Fruit fly (Drosophila melanogaster) whole organism, embryonic: Measurements from ENCODE around the gene CG42751.
A peak's percentile ranks its signal among the peaks of the same experiment; 100 is the strongest.

Experiments used
- Ada2b ChIP-seq: fragments of 200-800 bp; sonication (Bioruptor generic); IDR thresholded peaks from 2 replicates; pipeline ENCODE4 v1.3.6; 2022; ENCODE audit warnings: missing biosample characterization, missing genetic modification characterization
- Asciz ChIP-seq: fragments of 200-800 bp; sonication (Bioruptor generic); optimal IDR thresholded peaks from 2 replicates; lab custom pipeline; 2017; ENCODE audit warnings: missing biosample characterization, mild to moderate bottlenecking, missing genetic modification characterization, missing genetic modification reagents
- Bdp1 ChIP-seq: fragments of 200-800 bp; sonication (Bioruptor generic); optimal IDR thresholded peaks from 3 replicates; lab custom pipeline; 2016; ENCODE audit warnings: missing biosample characterization, missing genetic modification characterization
- CG10267 ChIP-seq: fragments of 200-800 bp; sonication (Bioruptor generic); optimal IDR thresholded peaks from 2 replicates; lab custom pipeline; 2018; ENCODE audit warnings: missing biosample characterization, mild to moderate bottlenecking, missing genetic modification characterization, moderate library complexity
- CG10979 ChIP-seq: fragments of 200-800 bp; sonication (Bioruptor generic); optimal IDR thresholded peaks from 2 replicates; lab custom pipeline; 2018; ENCODE audit warnings: missing biosample characterization, mild to moderate bottlenecking, missing genetic modification characterization, moderate library complexity
- CG12104 ChIP-seq: fragments of 200-800 bp; sonication (Bioruptor generic); optimal IDR thresholded peaks from 3 replicates; lab custom pipeline; 2016; ENCODE audit warnings: missing biosample characterization, missing genetic modification characterization
- CG1233 ChIP-seq: fragments of 200-800 bp; sonication (Bioruptor generic); optimal IDR thresholded peaks from 4 replicates; lab custom pipeline; 2018; ENCODE audit warnings: missing biosample characterization, mild to moderate bottlenecking, missing genetic modification characterization
- CG13123 ChIP-seq: fragments of 200-800 bp; sonication (Bioruptor generic); optimal IDR thresholded peaks from 2 replicates; lab custom pipeline; 2016; ENCODE audit warnings: missing biosample characterization, missing genetic modification characterization
- CG13424 ChIP-seq: fragments of 200-800 bp; sonication (Bioruptor generic); optimal IDR thresholded peaks from 2 replicates; lab custom pipeline; 2019; ENCODE audit warnings: missing biosample characterization, mild to moderate bottlenecking, missing genetic modification characterization, moderate library complexity
- CG14014 ChIP-seq: fragments of 200-800 bp; sonication (Bioruptor generic); IDR thresholded peaks from 2 replicates; pipeline ENCODE4 v1.3.6; 2022; ENCODE audit warnings: missing biosample characterization, missing genetic modification characterization
- CG14965 ChIP-seq: fragments of 200-800 bp; sonication (Bioruptor generic); optimal IDR thresholded peaks from 2 replicates; lab custom pipeline; 2016; ENCODE audit warnings: missing biosample characterization, missing genetic modification characterization, borderline replicate concordance
- CG15696 ChIP-seq: fragments of 200-800 bp; sonication (Bioruptor generic); optimal IDR thresholded peaks from 2 replicates; lab custom pipeline; 2019; ENCODE audit warnings: missing biosample characterization, mild to moderate bottlenecking, missing genetic modification characterization, moderate library complexity
- CG17186 ChIP-seq: fragments of 200-800 bp; sonication (Bioruptor generic); optimal IDR thresholded peaks from 3 replicates; lab custom pipeline; 2017; ENCODE audit warnings: missing biosample characterization, missing genetic modification reagents, missing genetic modification characterization
- CG18764 ChIP-seq: fragments of 200-800 bp; sonication (Bioruptor generic); optimal IDR thresholded peaks from 3 replicates; lab custom pipeline; 2016; ENCODE audit warnings: missing biosample characterization, missing genetic modification characterization
- CG3065 ChIP-seq: fragments of 200-800 bp; sonication (Bioruptor generic); optimal IDR thresholded peaks from 2 replicates; lab custom pipeline; 2016; ENCODE audit warnings: missing biosample characterization, missing genetic modification characterization
- CG3163 ChIP-seq: fragments of 200-800 bp; sonication (Bioruptor generic); optimal IDR thresholded peaks from 3 replicates; lab custom pipeline; 2016; ENCODE audit warnings: missing biosample characterization, missing genetic modification characterization
- CG34376 ChIP-seq: fragments of 200-800 bp; sonication (Bioruptor generic); optimal IDR thresholded peaks from 2 replicates; lab custom pipeline; 2018; ENCODE audit warnings: missing biosample characterization, mild to moderate bottlenecking, missing genetic modification characterization
- CG3995 ChIP-seq: fragments of 200-800 bp; sonication (Bioruptor generic); optimal IDR thresholded peaks from 3 replicates; lab custom pipeline; 2016; ENCODE audit warnings: missing biosample characterization, missing genetic modification characterization
- CG43689 ChIP-seq: fragments of 200-800 bp; sonication (Bioruptor generic); IDR thresholded peaks from 2 replicates; pipeline ENCODE4 v1.3.6; 2022; ENCODE audit warnings: missing biosample characterization, missing genetic modification characterization
- CG6175 ChIP-seq: fragments of 200-800 bp; sonication (Bioruptor generic); IDR thresholded peaks from 3 replicates; pipeline ENCODE4 v1.3.6; 2022; ENCODE audit warnings: missing biosample characterization, missing genetic modification characterization
- CG6272 ChIP-seq: fragments of 200-800 bp; sonication (Bioruptor generic); IDR thresholded peaks from 2 replicates; pipeline ENCODE4 v1.3.6; 2022; ENCODE audit warnings: missing biosample characterization, missing genetic modification characterization
- CG9215 ChIP-seq: fragments of 200-800 bp; sonication (Bioruptor generic); IDR thresholded peaks from 2 replicates; pipeline ENCODE4 v1.3.6; 2022; ENCODE audit warnings: missing biosample characterization, missing genetic modification characterization
- Drgx ChIP-seq: fragments of 200-800 bp; sonication (Bioruptor generic); IDR thresholded peaks from 2 replicates; pipeline ENCODE4 v1.3.6; 2022; ENCODE audit warnings: missing biosample characterization, missing genetic modification characterization
- Hr3 ChIP-seq: fragments of 200-800 bp; sonication (Bioruptor generic); optimal IDR thresholded peaks from 3 replicates; lab custom pipeline; 2016; ENCODE audit warnings: missing biosample characterization, missing genetic modification characterization
- Vsx1 ChIP-seq: fragments of 200-800 bp; sonication (Bioruptor generic); optimal IDR thresholded peaks from 2 replicates; lab custom pipeline; 2017; ENCODE audit warnings: missing biosample characterization, mild to moderate bottlenecking, missing genetic modification characterization, missing genetic modification reagents
- az2 ChIP-seq: fragments of 200-800 bp; sonication (Bioruptor generic); optimal IDR thresholded peaks from 3 replicates; lab custom pipeline; 2016; ENCODE audit warnings: missing biosample characterization, missing genetic modification characterization
- cato ChIP-seq: fragments of 200-800 bp; sonication (Bioruptor generic); optimal IDR thresholded peaks from 2 replicates; lab custom pipeline; 2016; ENCODE audit warnings: missing biosample characterization, missing genetic modification characterization, borderline replicate concordance
- chif ChIP-seq, 2 experiments: fragments of 200-800 bp; sonication (Bioruptor generic); optimal IDR thresholded peaks; 3 replicates each; lab custom pipeline; 2016; ENCODE audit warnings: missing biosample characterization in 2 of 2, missing genetic modification characterization in 2 of 2
- chinmo ChIP-seq: fragments of 200-800 bp; sonication (Bioruptor generic); IDR thresholded peaks from 4 replicates; pipeline ENCODE4 v1.3.6; 2022; ENCODE audit warnings: missing biosample characterization, missing genetic modification characterization; ENCODE audit not compliant: partially characterized antibody
- chm ChIP-seq: fragments of 200-800 bp; sonication (Bioruptor generic); IDR thresholded peaks from 2 replicates; pipeline ENCODE4 v1.3.6; 2022; ENCODE audit warnings: missing biosample characterization, missing genetic modification characterization
- croc ChIP-seq: fragments of 200-800 bp; sonication (Bioruptor generic); conservative IDR thresholded peaks from 3 replicates; pipeline ENCODE4 v1.3.6; 2022; ENCODE audit warnings: missing biosample characterization, missing genetic modification characterization
- esg ChIP-seq: fragments of 200-800 bp; sonication (Bioruptor generic); conservative IDR thresholded peaks from 2 replicates; pipeline ENCODE4 v1.3.6; 2022; ENCODE audit warnings: missing biosample characterization, missing genetic modification characterization
- exex ChIP-seq: fragments of 200-800 bp; sonication (Bioruptor generic); optimal IDR thresholded peaks from 4 replicates; lab custom pipeline; 2018; ENCODE audit warnings: missing biosample characterization, mild to moderate bottlenecking, missing genetic modification characterization, moderate library complexity
- eyg ChIP-seq: fragments of 200-800 bp; sonication (Bioruptor generic); optimal IDR thresholded peaks from 3 replicates; lab custom pipeline; 2016; ENCODE audit warnings: missing biosample characterization, missing genetic modification characterization
- ftz-f1 ChIP-seq: fragments of 200-800 bp; sonication (Bioruptor generic); optimal IDR thresholded peaks from 2 replicates; lab custom pipeline; 2016; ENCODE audit warnings: missing biosample characterization, missing genetic modification characterization
- gro ChIP-seq: fragments of 200-800 bp; sonication (Bioruptor generic); optimal IDR thresholded peaks from 2 replicates; lab custom pipeline; 2016; ENCODE audit warnings: missing biosample characterization, missing genetic modification characterization
- hkb ChIP-seq, 2 experiments: fragments of 200-800 bp in 1 of 2; fragments of >200 bp in 1 of 2; sonication (Bioruptor generic) in 1 of 2; IDR thresholded peaks in 1 of 2; optimal IDR thresholded peaks in 1 of 2; 2 replicates each; pipeline versions ENCODE4 v1.3.6 to Lab custom; 2017 to 2022; ENCODE audit warnings: missing biosample characterization in 1 of 2, missing genetic modification characterization in 1 of 2
- ind ChIP-seq: fragments of 200-800 bp; sonication (Bioruptor generic); optimal IDR thresholded peaks from 3 replicates; lab custom pipeline; 2016; ENCODE audit warnings: missing biosample characterization, missing genetic modification characterization
- jumu ChIP-seq: fragments of 200-800 bp; sonication (Bioruptor generic); optimal IDR thresholded peaks from 3 replicates; lab custom pipeline; 2016; ENCODE audit warnings: missing biosample characterization, missing genetic modification characterization
- lov ChIP-seq, 2 experiments: fragments of 200-800 bp in 1 of 2; fragments of >200 bp in 1 of 2; sonication (Bioruptor generic) in 1 of 2; IDR thresholded peaks in 1 of 2; optimal IDR thresholded peaks in 1 of 2; 2 replicates in 1 of 2; 3 replicates in 1 of 2; pipeline versions ENCODE4 v1.3.6 to Lab custom; 2017 to 2022; ENCODE audit warnings: missing biosample characterization in 1 of 2, missing genetic modification characterization in 1 of 2
- p53 ChIP-seq: fragments of 200-800 bp; sonication (Bioruptor generic); optimal IDR thresholded peaks from 2 replicates; lab custom pipeline; 2016; ENCODE audit warnings: missing biosample characterization, missing genetic modification characterization
- pb ChIP-seq: fragments of 200-800 bp; sonication (Bioruptor generic); optimal IDR thresholded peaks from 3 replicates; lab custom pipeline; 2016; ENCODE audit warnings: missing biosample characterization, missing genetic modification characterization
- pho ChIP-seq: fragments of 200-800 bp; sonication (Bioruptor generic); optimal IDR thresholded peaks from 2 replicates; lab custom pipeline; 2016; ENCODE audit warnings: missing biosample characterization, missing genetic modification characterization
- pzg ChIP-seq: fragments of 200-800 bp; sonication (Bioruptor generic); optimal IDR thresholded peaks from 3 replicates; lab custom pipeline; 2018; ENCODE audit warnings: missing biosample characterization, mild to moderate bottlenecking, missing genetic modification characterization, moderate library complexity
- salm ChIP-seq: fragments of 200-800 bp; sonication (Bioruptor generic); optimal IDR thresholded peaks from 2 replicates; lab custom pipeline; 2018; ENCODE audit warnings: missing biosample characterization, mild to moderate bottlenecking, missing genetic modification characterization
- toy ChIP-seq: fragments of 200-800 bp; sonication (Bioruptor generic); IDR thresholded peaks from 2 replicates; pipeline ENCODE4 v1.3.6; 2022; ENCODE audit warnings: missing biosample characterization, missing genetic modification characterization
- tup ChIP-seq: fragments of 200-800 bp; sonication (Bioruptor generic); optimal IDR thresholded peaks from 2 replicates; lab custom pipeline; 2016; ENCODE audit warnings: missing biosample characterization, mild to moderate bottlenecking, missing genetic modification characterization, moderate library complexity
- wor ChIP-seq: fragments of 200-800 bp; sonication (Bioruptor generic); IDR thresholded peaks from 2 replicates; pipeline ENCODE4 v1.3.6; 2022; ENCODE audit warnings: missing biosample characterization, missing genetic modification characterization
- z ChIP-seq: fragments of 200-800 bp; sonication (Bioruptor generic); IDR thresholded peaks from 3 replicates; pipeline ENCODE4 v1.3.6; 2022; ENCODE audit warnings: missing biosample characterization, missing genetic modification characterization
- zfh2 ChIP-seq: fragments of 200-800 bp; sonication (Bioruptor generic); optimal IDR thresholded peaks from 2 replicates; lab custom pipeline; 2016; ENCODE audit warnings: missing biosample characterization, missing genetic modification characterization

CG42751 gene

DNA sequence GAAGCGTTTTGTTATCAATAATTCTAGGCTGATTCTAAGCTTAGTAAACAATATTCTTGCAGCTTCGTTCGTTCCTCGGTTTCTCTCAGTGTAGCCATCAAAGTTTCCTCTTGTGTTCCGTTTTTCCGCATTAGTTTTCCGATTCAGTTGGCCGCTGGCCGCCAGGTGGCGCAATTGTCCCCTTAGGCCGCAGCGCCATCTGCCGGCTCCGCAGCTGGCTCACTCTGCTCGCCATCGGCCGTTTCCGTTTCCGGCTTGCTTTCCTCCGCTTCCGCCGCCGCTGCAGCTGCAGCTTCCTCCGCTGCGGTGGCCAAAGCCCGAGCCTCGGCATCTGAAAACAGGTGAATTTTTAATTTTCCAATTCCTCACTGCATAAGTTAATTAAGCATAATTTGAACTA is 36.9 kb upstream of the CG42751 start (continued):
- TF ChIP-seq CG10979 (tag; lab: Kevin White, UChicago) (peak; percentile 93), CG13424 (tag; lab: Kevin White, UChicago) (peak; percentile 76), esg (GFP tag; lab: Robert Waterston, UW) (peak; percentile 42), wor (GFP tag; lab: Robert Waterston, UW) (peak; percentile 72), Asciz (GFP tag; lab: Kevin White, UChicago) (peak; percentile 97), croc (peak; percentile 84), Bdp1 (peak; percentile 82), CG9215 (GFP tag; lab: Robert Waterston, UW) (peak; percentile 56), Drgx (GFP tag; lab: Robert Waterston, UW) (peak; percentile 31; the same call in 1 of the 2 replicates), gro (peak; percentile 74), lov (optimal IDR thresholded peaks at IDR 0.05; lab: Kevin White, UChicago) (no peak), lov (GFP tag; IDR thresholded peaks at IDR 0.05; lab: Robert Waterston, UW) (peak; percentile 99), ind (GFP tag; lab: Kevin White, UChicago) (peak; percentile 90), toy (GFP tag; lab: Robert Waterston, UW) (peak; percentile 84), CG15696 (tag; lab: Kevin White, UChicago) (peak; percentile 86), chif (GFP tag; optimal IDR thresholded peaks at IDR 0.05; lab: Kevin White, UChicago) (peak; percentile 95 to 96), Vsx1 (GFP tag; lab: Kevin White, UChicago) (peak; percentile 96), CG34376 (GFP tag; lab: Kevin White, UChicago) (peak; percentile 98), p53 (GFP tag; lab: Kevin White, UChicago) (peak; percentile 96), z (peak; percentile 77), ftz-f1 (GFP tag; lab: Kevin White, UChicago) (peak; percentile 80), eyg (GFP tag; lab: Kevin White, UChicago) (peak; percentile 95), CG18764 (peak; percentile 96), cato (GFP tag; lab: Kevin White, UChicago) (peak; percentile 94), hkb (optimal IDR thresholded peaks at IDR 0.05; lab: Kevin White, UChicago) (no peak), hkb (GFP tag; IDR thresholded peaks at IDR 0.05; lab: Robert Waterston, UW) (peak; percentile 94), Hr3 (GFP tag; lab: Kevin White, UChicago) (peak; percentile 87), Ada2b (GFP tag; lab: Robert Waterston, UW) (peak; percentile 89), pho (peak; percentile 69), CG10267 (peak; percentile 87), pzg (GFP tag; lab: Kevin White, UChicago) (peak; percentile 18), CG6175 (GFP tag; lab: Robert Waterston, UW) (peak; percentile 78), CG3995 (peak; percentile 46), pb (peak; percentile 98), az2 (GFP tag; lab: Kevin White, UChicago) (peak; percentile 95), CG3065 (peak; percentile 92), jumu (peak; percentile 82), exex (tag; lab: Kevin White, UChicago) (peak; percentile 30), CG6272 (GFP tag; lab: Robert Waterston, UW) (peak; percentile 78), CG14014 (GFP tag; lab: Robert Waterston, UW) (peak; percentile 83), CG12104 (GFP tag; lab: Kevin White, UChicago) (peak; percentile 89), CG43689 (peak; percentile 81), CG17186 (GFP tag; lab: Kevin White, UChicago) (peak; percentile 94), CG14965 (GFP tag; lab: Kevin White, UChicago) (peak; percentile 97), CG1233 (GFP tag; lab: Kevin White, UChicago) (peak; percentile 97), chinmo (GFP tag; lab: Robert Waterston, UW) (no peak), chm (GFP tag; lab: Robert Waterston, UW) (peak; percentile 98), zfh2 (GFP tag; lab: Kevin White, UChicago) (no peak), salm (peak; percentile 75), CG13123 (peak; percentile 89), CG3163 (GFP tag; lab: Kevin White, UChicago) (peak; percentile 82), tup (GFP tag; lab: Kevin White, UChicago) (peak; percentile 74)
